Worm (Caenorhabditis elegans): Measurements from ENCODE around the gene prdx-3.

The prdx-3 gene

ce11 chrIII:4395857-4396256, 11.4 kb upstream of the prdx-3 start:
- TF ChIP-seq ztf-29 (GFP tag; IDR thresholded peaks at IDR 0.05) (no peak), cog-1 (tag; optimal IDR thresholded peaks at IDR 0.05) (no peak), ref-1 (GFP tag; conservative IDR thresholded peaks at IDR 0.05) (no peak), tab-1 (GFP tag; IDR thresholded peaks at IDR 0.05) (no peak), klf-2 (GFP tag; conservative IDR thresholded peaks at IDR 0.05) (no peak), ztf-23 (GFP tag; IDR thresholded peaks at IDR 0.05) (no peak), T22C8.4 (GFP tag; IDR thresholded peaks at IDR 0.05) (no peak), med-1 (GFP tag; optimal IDR thresholded peaks at IDR 0.05; ENCODE audit: insufficient read depth) (no peak), flt-1 (GFP tag; IDR thresholded peaks at IDR 0.05) (no peak)

- TF ChIP-seq ztf-29 (GFP tag; IDR thresholded peaks at IDR 0.05) (no peak), cog-1 (tag; optimal IDR thresholded peaks at IDR 0.05) (no peak), klf-2 (GFP tag; conservative IDR thresholded peaks at IDR 0.05) (no peak), med-1 (GFP tag; optimal IDR thresholded peaks at IDR 0.05; ENCODE audit: insufficient read depth) (no peak), ref-1 (GFP tag; conservative IDR thresholded peaks at IDR 0.05) (no peak), T22C8.4 (GFP tag; IDR thresholded peaks at IDR 0.05) (no peak), tab-1 (GFP tag; IDR thresholded peaks at IDR 0.05) (no peak), ztf-23 (GFP tag; IDR thresholded peaks at IDR 0.05) (no peak), flt-1 (GFP tag; IDR thresholded peaks at IDR 0.05) (no peak)
Measured at ce11 chrIII:4397115-4397514, 10.1 kb upstream of the prdx-3 start, which contains the start of gene R07E5.5. Gene R07E5.5 (plus strand): TSS chrIII:4397415.

- TF ChIP-seq med-1 (GFP tag; optimal IDR thresholded peaks at IDR 0.05; ENCODE audit: insufficient read depth) (no peak), ztf-23 (GFP tag; IDR thresholded peaks at IDR 0.05) (no peak), ztf-29 (GFP tag; IDR thresholded peaks at IDR 0.05) (no peak), tab-1 (GFP tag; IDR thresholded peaks at IDR 0.05) (no peak), flt-1 (GFP tag; IDR thresholded peaks at IDR 0.05) (no peak), cog-1 (tag; optimal IDR thresholded peaks at IDR 0.05) (no peak), klf-2 (GFP tag; conservative IDR thresholded peaks at IDR 0.05) (no peak), T22C8.4 (GFP tag; IDR thresholded peaks at IDR 0.05) (no peak), ref-1 (GFP tag; conservative IDR thresholded peaks at IDR 0.05) (no peak)
Measured at ce11 chrIII:4398463-4398862, 8.8 kb upstream of the prdx-3 start, which contains the start of gene R07E5.6. Gene R07E5.6 (plus strand): TSS chrIII:4398763.

ce11 chrIII:4401142-4401541, 6.1 kb upstream of the prdx-3 start, which contains the start of gene R07E5.15:
Gene R07E5.15 (plus strand): TSS chrIII:4401442.
- TF ChIP-seq tab-1 (GFP tag; IDR thresholded peaks at IDR 0.05), result no peak
- TF ChIP-seq med-1 (GFP tag; optimal IDR thresholded peaks at IDR 0.05; ENCODE audit: insufficient read depth), result no peak
- TF ChIP-seq ztf-29 (GFP tag; IDR thresholded peaks at IDR 0.05), result no peak
- TF ChIP-seq cog-1 (tag; optimal IDR thresholded peaks at IDR 0.05), result no peak
- no peak for TF ChIP-seq klf-2 (GFP tag; conservative IDR thresholded peaks at IDR 0.05)
- TF ChIP-seq T22C8.4 (GFP tag; IDR thresholded peaks at IDR 0.05), result no peak
- no peak for TF ChIP-seq flt-1 (GFP tag; IDR thresholded peaks at IDR 0.05)
- no peak for TF ChIP-seq ztf-23 (GFP tag; IDR thresholded peaks at IDR 0.05)
- no peak for TF ChIP-seq ref-1 (GFP tag; conservative IDR thresholded peaks at IDR 0.05)

ce11 chrIII:4404339-4404836, 2.9 kb upstream of the prdx-3 start, which contains the start of the genes R07E5.17 and snfc-5:
Gene R07E5.17 (minus strand): TSS chrIII:4404436.
Gene snfc-5 (plus strand): TSS chrIII:4404786.
- TF ChIP-seq ref-1 (GFP tag; conservative IDR thresholded peaks at IDR 0.05) (no peak), T22C8.4 (GFP tag; IDR thresholded peaks at IDR 0.05) (no peak), med-1 (GFP tag; optimal IDR thresholded peaks at IDR 0.05; ENCODE audit: insufficient read depth) (no peak), cog-1 (tag; optimal IDR thresholded peaks at IDR 0.05) (no peak), klf-2 (GFP tag; conservative IDR thresholded peaks at IDR 0.05) (no peak), flt-1 (GFP tag; IDR thresholded peaks at IDR 0.05) (no peak), ztf-23 (GFP tag; IDR thresholded peaks at IDR 0.05) (no peak), tab-1 (GFP tag; IDR thresholded peaks at IDR 0.05) (no peak), ztf-29 (GFP tag; IDR thresholded peaks at IDR 0.05) (no peak)

- no peak for TF ChIP-seq T22C8.4 (GFP tag; IDR thresholded peaks at IDR 0.05)
- no peak for TF ChIP-seq ref-1 (GFP tag; conservative IDR thresholded peaks at IDR 0.05)
- no peak for TF ChIP-seq ztf-29 (GFP tag; IDR thresholded peaks at IDR 0.05)
- no peak for TF ChIP-seq med-1 (GFP tag; optimal IDR thresholded peaks at IDR 0.05; ENCODE audit: insufficient read depth)
- TF ChIP-seq ztf-23 (GFP tag; IDR thresholded peaks at IDR 0.05), result no peak
- no peak for TF ChIP-seq klf-2 (GFP tag; conservative IDR thresholded peaks at IDR 0.05)
- no peak for TF ChIP-seq tab-1 (GFP tag; IDR thresholded peaks at IDR 0.05)
- no peak for TF ChIP-seq flt-1 (GFP tag; IDR thresholded peaks at IDR 0.05)
- no peak for TF ChIP-seq cog-1 (tag; optimal IDR thresholded peaks at IDR 0.05)
Measured at ce11 chrIII:4405986-4406385, 1.3 kb upstream of the prdx-3 start, which contains the start of gene rnp-4. Gene rnp-4 (plus strand): TSS chrIII:4406286.

ce11 chrIII:4408251-4408650, 1.0 kb downstream of the prdx-3 start, which contains the start of gene gpch-1:
Gene gpch-1 (plus strand): TSS chrIII:4408551.
- TF ChIP-seq flt-1 (GFP tag; IDR thresholded peaks at IDR 0.05) (no peak), ref-1 (GFP tag; conservative IDR thresholded peaks at IDR 0.05) (no peak), med-1 (GFP tag; optimal IDR thresholded peaks at IDR 0.05; ENCODE audit: insufficient read depth) (no peak), ztf-23 (GFP tag; IDR thresholded peaks at IDR 0.05) (no peak), klf-2 (GFP tag; conservative IDR thresholded peaks at IDR 0.05) (no peak), cog-1 (tag; optimal IDR thresholded peaks at IDR 0.05) (no peak), ztf-29 (GFP tag; IDR thresholded peaks at IDR 0.05) (no peak), T22C8.4 (GFP tag; IDR thresholded peaks at IDR 0.05) (no peak), tab-1 (GFP tag; IDR thresholded peaks at IDR 0.05) (no peak)

- TF ChIP-seq T22C8.4 (GFP tag; IDR thresholded peaks at IDR 0.05) (no peak), cog-1 (tag; optimal IDR thresholded peaks at IDR 0.05) (no peak)
Measured at ce11 chrIII:4412108-4413009, 5.1 kb downstream of the prdx-3 start.

ce11 chrIII:4413099-4413498, 5.9 kb downstream of the prdx-3 start, which contains the start of gene mpc-1:
Gene mpc-1 (plus strand): TSS chrIII:4413457.
- TF ChIP-seq tab-1 (GFP tag; IDR thresholded peaks at IDR 0.05), result no peak
- no peak for TF ChIP-seq ztf-23 (GFP tag; IDR thresholded peaks at IDR 0.05)
- TF ChIP-seq T22C8.4 (GFP tag; IDR thresholded peaks at IDR 0.05), result no peak
- TF ChIP-seq cog-1 (tag; optimal IDR thresholded peaks at IDR 0.05), result no peak
- TF ChIP-seq ref-1 (GFP tag; conservative IDR thresholded peaks at IDR 0.05), result no peak
- no peak for TF ChIP-seq klf-2 (GFP tag; conservative IDR thresholded peaks at IDR 0.05)
- TF ChIP-seq med-1 (GFP tag; optimal IDR thresholded peaks at IDR 0.05; ENCODE audit: insufficient read depth), result no peak
- no peak for TF ChIP-seq flt-1 (GFP tag; IDR thresholded peaks at IDR 0.05)
- TF ChIP-seq ztf-29 (GFP tag; IDR thresholded peaks at IDR 0.05), result no peak

Data from whole organism, midembryonic.